Worm (Caenorhabditis elegans) whole organism, young adult: Measurements from ENCODE around the gene F54D12.1.

ENCODE experiments used
- B0035.1 ChIP-seq: sonication (generic microtip); optimal IDR thresholded peaks from 2 replicates; lab custom pipeline; 2016; ENCODE audit warnings: missing genetic modification characterization, mild to moderate bottlenecking, missing compliant biosample characterization, missing genotype, missing genetic modification reagents
- C06A6.2 ChIP-seq: fragments of 200-800 bp; sonication (Bioruptor generic); conservative IDR thresholded peaks from 2 replicates; pipeline ENCODE4 v1.3.6; 2022; ENCODE audit warnings: missing genetic modification characterization, missing compliant biosample characterization
- F33H1.4 ChIP-seq: fragments of 200-800 bp; sonication (Bioruptor generic); IDR thresholded peaks from 2 replicates; pipeline ENCODE4 v1.3.6; 2022; ENCODE audit warnings: missing genetic modification reagents, missing genetic modification characterization, missing compliant biosample characterization
- F37B4.10 ChIP-seq: fragments of 200-800 bp; sonication (Bioruptor generic); IDR thresholded peaks from 2 replicates; pipeline ENCODE4 v1.3.6; 2022; ENCODE audit warnings: missing genetic modification characterization, missing compliant biosample characterization
- F39B2.1 ChIP-seq: fragments of 200-800 bp; sonication (Bioruptor generic); IDR thresholded peaks from 2 replicates; pipeline ENCODE4 v1.3.6; 2022; ENCODE audit warnings: missing genetic modification reagents, missing genetic modification characterization, missing compliant biosample characterization
- F49E8.2 ChIP-seq: sonication (generic microtip); optimal IDR thresholded peaks from 3 replicates; lab custom pipeline; 2017; ENCODE audit warnings: missing genetic modification characterization, mild to moderate bottlenecking, missing compliant biosample characterization, antibody characterized with exemption, moderate library complexity; ENCODE audit not compliant: insufficient read depth
- F55B11.4 ChIP-seq: sonication (generic microtip); optimal IDR thresholded peaks from 2 replicates; lab custom pipeline; 2016; ENCODE audit warnings: missing compliant biosample characterization, missing genetic modification characterization, borderline replicate concordance; ENCODE audit not compliant: insufficient read depth
- F57C9.4 ChIP-seq: sonication (generic microtip); optimal IDR thresholded peaks from 2 replicates; lab custom pipeline; 2017; ENCODE audit warnings: mild to moderate bottlenecking, missing genetic modification characterization, missing compliant biosample characterization
- T26A5.8 ChIP-seq: sonication (generic microtip); optimal IDR thresholded peaks from 2 replicates; lab custom pipeline; 2016; ENCODE audit warnings: missing genetic modification characterization, missing compliant biosample characterization
- Y53G8AR.9 ChIP-seq: fragments of 200-800 bp; sonication (Bioruptor generic); conservative IDR thresholded peaks from 2 replicates; pipeline ENCODE4 v1.3.6; 2022; ENCODE audit warnings: missing genetic modification reagents, missing genetic modification characterization, missing compliant biosample characterization
- Y56A3A.18 ChIP-seq: fragments of 200-800 bp; sonication (Bioruptor generic); IDR thresholded peaks from 2 replicates; pipeline ENCODE4 v1.3.6; 2022; ENCODE audit warnings: missing genetic modification reagents, missing genetic modification characterization, missing compliant biosample characterization
- akir-1 ChIP-seq: fragments of 200-800 bp; sonication (Bioruptor generic); optimal IDR thresholded peaks from 2 replicates; lab custom pipeline; 2018; ENCODE audit warnings: mild to moderate bottlenecking, missing genetic modification characterization, moderate library complexity, missing compliant biosample characterization
- attf-3 ChIP-seq: fragments of 200-800 bp; sonication (Bioruptor generic); conservative IDR thresholded peaks from 2 replicates; pipeline ENCODE4 v1.3.6; 2022; ENCODE audit warnings: missing genetic modification reagents, missing genetic modification characterization, missing compliant biosample characterization
- attf-6 ChIP-seq: fragments of 200-800 bp; sonication (Bioruptor generic); IDR thresholded peaks from 2 replicates; pipeline ENCODE4 v1.3.6; 2022; ENCODE audit warnings: missing genetic modification reagents, missing genetic modification characterization, missing compliant biosample characterization
- ccch-3 ChIP-seq: fragments of 200-800 bp; sonication (Bioruptor generic); optimal IDR thresholded peaks from 2 replicates; lab custom pipeline; 2018; ENCODE audit warnings: mild to moderate bottlenecking, missing genetic modification characterization, missing compliant biosample characterization
- cebp-2 ChIP-seq: fragments of 200-800 bp; sonication (Bioruptor generic); IDR thresholded peaks from 2 replicates; pipeline ENCODE4 v1.3.6; 2022; ENCODE audit warnings: missing genetic modification characterization, missing compliant biosample characterization
- ceh-91 ChIP-seq: fragments of 200-800 bp; sonication (Bioruptor generic); IDR thresholded peaks from 2 replicates; pipeline ENCODE4 v1.3.6; 2022; ENCODE audit warnings: missing genetic modification reagents, missing genetic modification characterization, missing compliant biosample characterization
- die-1 ChIP-seq: sonication (generic microtip); optimal IDR thresholded peaks from 2 replicates; lab custom pipeline; 2016; ENCODE audit warnings: missing genotype, mild to moderate bottlenecking, missing genetic modification characterization, missing compliant biosample characterization
- dpff-1 ChIP-seq: sonication (generic microtip); optimal IDR thresholded peaks from 2 replicates; lab custom pipeline; 2017; ENCODE audit warnings: mild to moderate bottlenecking, missing genetic modification characterization, missing compliant biosample characterization
- efl-1 ChIP-seq: fragments of 150-350 bp; optimal IDR thresholded peaks from 2 replicates; lab custom pipeline; 2014; ENCODE audit warnings: missing biosample characterization, missing genetic modification reagents, missing genetic modification characterization
- ekl-4 ChIP-seq: fragments of 200-800 bp; sonication (Bioruptor generic); IDR thresholded peaks from 2 replicates; pipeline ENCODE4 v1.3.6; 2022; ENCODE audit warnings: missing genetic modification reagents, missing genetic modification characterization, missing compliant biosample characterization
- fkh-3 ChIP-seq: sonication (generic microtip); optimal IDR thresholded peaks from 2 replicates; lab custom pipeline; 2016; ENCODE audit warnings: mild to moderate bottlenecking, missing genetic modification characterization, missing compliant biosample characterization
- him-1 ChIP-seq: sonication (generic microtip); optimal IDR thresholded peaks from 2 replicates; lab custom pipeline; 2016; ENCODE audit warnings: missing genotype, missing genetic modification reagents, missing genetic modification characterization, missing compliant biosample characterization
- hlh-26 ChIP-seq: fragments of 200-800 bp; sonication (Bioruptor generic); conservative IDR thresholded peaks from 2 replicates; pipeline ENCODE4 v1.3.6; 2022; ENCODE audit warnings: missing genetic modification reagents, missing genetic modification characterization, missing compliant biosample characterization
- hmg-20 ChIP-seq: fragments of 200-800 bp; sonication (Bioruptor generic); IDR thresholded peaks from 2 replicates; pipeline ENCODE4 v1.3.6; 2022; ENCODE audit warnings: missing genetic modification reagents, missing genetic modification characterization, missing compliant biosample characterization
- lsl-1 ChIP-seq: fragments of 200-800 bp; sonication (Bioruptor generic); optimal IDR thresholded peaks from 2 replicates; lab custom pipeline; 2018; ENCODE audit warnings: mild to moderate bottlenecking, missing genetic modification characterization, moderate library complexity, missing compliant biosample characterization
- madf-3 ChIP-seq: fragments of 200-800 bp; sonication (Bioruptor generic); IDR thresholded peaks from 2 replicates; pipeline ENCODE4 v1.3.6; 2022; ENCODE audit warnings: missing genetic modification reagents, missing genetic modification characterization, missing compliant biosample characterization
- madf-6 ChIP-seq: fragments of 200-800 bp; sonication (Bioruptor generic); IDR thresholded peaks from 2 replicates; pipeline ENCODE4 v1.3.6; 2022; ENCODE audit warnings: missing genetic modification reagents, missing genetic modification characterization, missing compliant biosample characterization
- madf-8 ChIP-seq: fragments of 200-800 bp; sonication (Bioruptor generic); conservative IDR thresholded peaks from 2 replicates; pipeline ENCODE4 v1.3.6; 2022; ENCODE audit warnings: missing genetic modification reagents, missing genetic modification characterization, missing compliant biosample characterization
- mcd-1 ChIP-seq: fragments of 200-800 bp; sonication (Bioruptor generic); IDR thresholded peaks from 2 replicates; pipeline ENCODE4 v1.3.6; 2022; ENCODE audit warnings: missing genetic modification reagents, missing genetic modification characterization, missing compliant biosample characterization
- mel-28 ChIP-seq: sonication (generic microtip); optimal IDR thresholded peaks from 2 replicates; lab custom pipeline; 2016; ENCODE audit warnings: borderline replicate concordance, mild to moderate bottlenecking, missing genetic modification characterization, missing compliant biosample characterization
- pha-4 ChIP-seq: fragments of 150-350 bp; sonication (generic microtip); optimal IDR thresholded peaks from 2 replicates; lab custom pipeline; 2014; ENCODE audit warnings: missing biosample characterization, missing genetic modification reagents, missing genetic modification characterization
- rcor-1 ChIP-seq: fragments of 200-800 bp; sonication (Bioruptor generic); IDR thresholded peaks from 2 replicates; pipeline ENCODE4 v1.3.6; 2022; ENCODE audit warnings: missing genetic modification reagents, missing genetic modification characterization, missing compliant biosample characterization
- repo-1 ChIP-seq: sonication (generic microtip); optimal IDR thresholded peaks from 2 replicates; lab custom pipeline; 2017; ENCODE audit warnings: mild to moderate bottlenecking, missing genetic modification characterization, missing compliant biosample characterization
- rpc-1 ChIP-seq, 2 experiments: fragments of 150-350 bp in 1 of 2; sonication (generic microtip) in 1 of 2; optimal IDR thresholded peaks; 2 replicates each; lab custom pipeline; 2014 to 2018; ENCODE audit warnings: missing biosample characterization in 1 of 2, missing genetic modification characterization in 1 of 2, missing genetic modification reagents in 1 of 2, missing genotype in 1 of 2
- snpc-3.4 ChIP-seq: sonication (generic microtip); optimal IDR thresholded peaks from 2 replicates; lab custom pipeline; 2017; ENCODE audit warnings: missing genetic modification characterization, mild to moderate bottlenecking, missing compliant biosample characterization, antibody characterized with exemption, moderate library complexity, missing genotype, missing genetic modification reagents
- snpc-4 ChIP-seq, 5 experiments: fragments of 150-350 bp in 1 of 5; sonication (generic microtip) in 4 of 5; optimal IDR thresholded peaks; 2 replicates each; lab custom pipeline; 2014 to 2018; ENCODE audit warnings: missing genetic modification characterization in 5 of 5, missing biosample characterization in 3 of 5, antibody characterized with exemption in 2 of 5, mild to moderate bottlenecking in 2 of 5, missing compliant biosample characterization in 2 of 5, missing genotype in 2 of 5, moderate library complexity in 2 of 5, missing genetic modification reagents in 1 of 5
- tlf-1 ChIP-seq: fragments of 200-800 bp; sonication (Bioruptor generic); optimal IDR thresholded peaks from 2 replicates; lab custom pipeline; 2018; ENCODE audit warnings: mild to moderate bottlenecking, missing genetic modification characterization, missing compliant biosample characterization
- ztf-18 ChIP-seq: sonication (generic microtip); optimal IDR thresholded peaks from 2 replicates; lab custom pipeline; 2016; ENCODE audit warnings: missing genotype, mild to moderate bottlenecking, missing genetic modification characterization, missing compliant biosample characterization
- ztf-22 ChIP-seq: fragments of 200-800 bp; sonication (Bioruptor generic); optimal IDR thresholded peaks from 2 replicates; lab custom pipeline; 2018; ENCODE audit warnings: mild to moderate bottlenecking, missing genetic modification characterization, moderate library complexity, missing compliant biosample characterization
- ztf-28 ChIP-seq: fragments of 200-800 bp; sonication (Bioruptor generic); IDR thresholded peaks from 2 replicates; pipeline ENCODE4 v1.3.6; 2022; ENCODE audit warnings: missing genetic modification reagents, missing genetic modification characterization, missing compliant biosample characterization

The F54D12.1 gene

ce11 chrII:1402167-1402619, 2.0 kb downstream of the F54D12.1 start, which contains the start of gene Y51H7C.7 (continued):
- TF ChIP-seq F37B4.10 (GFP tag; lab: Robert Waterston, UW) (no peak), snpc-3.4 (tag; lab: Kevin White, UChicago) (peak; percentile 22), F57C9.4 (tag; lab: Kevin White, UChicago) (no peak), ztf-22 (no peak), rcor-1 (GFP tag; lab: Robert Waterston, UW) (no peak), snpc-4 (GFP tag; optimal IDR thresholded peaks at IDR 0.05; lab: Kevin White, UChicago) (no peak), snpc-4 (tag; optimal IDR thresholded peaks at IDR 0.05; lab: Kevin White, UChicago) (no peak), B0035.1 (tag; lab: Kevin White, UChicago) (no peak), ztf-18 (peak; percentile 92), ztf-28 (GFP tag; lab: Robert Waterston, UW) (no peak), tlf-1 (GFP tag; lab: Kevin White, UChicago) (no peak), dpff-1 (tag; lab: Kevin White, UChicago) (no peak), Y56A3A.18 (no peak), madf-8 (no peak)

- TF ChIP-seq F49E8.2: peak; percentile 42
- TF ChIP-seq mel-28 (tag; lab: Kevin White, UChicago): no peak
- TF ChIP-seq repo-1: peak; percentile 30
- no peak for TF ChIP-seq F39B2.1
- TF ChIP-seq cebp-2 (GFP tag; lab: Robert Waterston, UW): 0 out of 2 replicates have a peak, but pooled peaks have one; percentile 21
- TF ChIP-seq attf-3: no peak
- TF ChIP-seq C06A6.2 (GFP tag; lab: Robert Waterston, UW): no peak
- TF ChIP-seq mcd-1 (GFP tag; lab: Robert Waterston, UW): peak; percentile 28; the same call in 1 of the 2 replicates
- no peak for TF ChIP-seq hmg-20
- peak; percentile 59 for TF ChIP-seq ztf-18
- no peak for TF ChIP-seq him-1 (tag; lab: Kevin White, UChicago)
- no peak for TF ChIP-seq F33H1.4
- TF ChIP-seq akir-1 (GFP tag; lab: Kevin White, UChicago): no peak
- no peak for TF ChIP-seq snpc-3.4 (tag; lab: Kevin White, UChicago)
- no peak for TF ChIP-seq hlh-26 (GFP tag; lab: Robert Waterston, UW)
- TF ChIP-seq pha-4 (tag; lab: Kevin White, UChicago): no peak
- 0 out of 2 replicates have a peak, but pooled peaks have one; percentile 19 for TF ChIP-seq ekl-4
- 0 out of 2 replicates have a peak, but pooled peaks have one; percentile 49 for TF ChIP-seq madf-3 (GFP tag; lab: Robert Waterston, UW)
Observed at ce11 chrII:1403056-1403455, 2.9 kb downstream of the F54D12.1 start, which contains the start of the genes Y51H7C.41 and cogc-4. Gene Y51H7C.41, plus strand, starts transcription at chrII:1403321. Gene cogc-4, plus strand, starts transcription at chrII:1403441.

ce11 chrII:1411372-1411771, 11.2 kb downstream of the F54D12.1 start, which contains the start of gene Y51H7C.9:
Gene Y51H7C.9, minus strand, starts transcription at chrII:1411472.
- TF ChIP-seq hlh-26 (GFP tag; lab: Robert Waterston, UW) (no peak), rpc-1 (optimal IDR thresholded peaks at IDR 0.05; lab: Kevin White, UChicago) (no peak), rpc-1 (tag; optimal IDR thresholded peaks at IDR 0.05; lab: Kevin White, UChicago) (no peak), T26A5.8 (tag; lab: Kevin White, UChicago) (no peak), Y53G8AR.9 (GFP tag; lab: Robert Waterston, UW) (no peak), mel-28 (tag; lab: Kevin White, UChicago) (no peak), ccch-3 (GFP tag; lab: Kevin White, UChicago) (no peak), F55B11.4 (tag; lab: Kevin White, UChicago) (no peak), fkh-3 (tag; lab: Kevin White, UChicago) (no peak), die-1 (tag; lab: Kevin White, UChicago) (no peak), rcor-1 (GFP tag; lab: Robert Waterston, UW) (no peak), lsl-1 (GFP tag; lab: Kevin White, UChicago) (no peak), attf-6 (GFP tag; lab: Robert Waterston, UW) (no peak), efl-1 (GFP tag; lab: Kevin White, UChicago) (no peak), madf-6 (GFP tag; lab: Robert Waterston, UW) (no peak), ceh-91 (GFP tag; lab: Robert Waterston, UW) (no peak)
- TF ChIP-seq, all 124 proteins: peak for 0
